Fruit fly (Drosophila melanogaster) Kc167 (cell line): ENCODE results near the gene CG31431.

Source experiments
- Myc ChIP-seq: fragments of >200 bp; optimal IDR thresholded peaks from 2 replicates; lab custom pipeline; 2017; ENCODE audit warnings: missing external identifiers
- Sin3A ChIP-seq: fragments of >200 bp; optimal IDR thresholded peaks from 2 replicates; lab custom pipeline; 2018; ENCODE audit warnings: missing external identifiers
- h ChIP-seq: fragments of >200 bp; optimal IDR thresholded peaks from 3 replicates; lab custom pipeline; 2018; ENCODE audit warnings: missing external identifiers
- insv ChIP-seq: fragments of >200 bp; optimal IDR thresholded peaks from 3 replicates; lab custom pipeline; 2018; ENCODE audit warnings: missing external identifiers
- psq ChIP-seq: fragments of >200 bp; optimal IDR thresholded peaks from 2 replicates; lab custom pipeline; 2017; ENCODE audit warnings: missing external identifiers
- ttk ChIP-seq: sonication (Bioruptor generic); optimal IDR thresholded peaks from 2 replicates; lab custom pipeline; 2017; ENCODE audit warnings: missing external identifiers

The CG31431 gene

dm6 chr3R:21859509-21859908, 11.0 kb upstream of the CG31431 start:
- TF ChIP-seq Myc (lab: Kevin White, UChicago) (no peak), h (lab: Kevin White, UChicago) (no peak), Sin3A (lab: Kevin White, UChicago) (no peak), insv (lab: Kevin White, UChicago) (no peak)

dm6 chr3R:21862137-21862850, 8.2 kb upstream of the CG31431 start:
- TF ChIP-seq Myc (lab: Kevin White, UChicago) (no peak), psq (lab: Kevin White, UChicago) (no peak), Sin3A (lab: Kevin White, UChicago) (no peak), h (lab: Kevin White, UChicago) (no peak), ttk (lab: Kevin White, UChicago) (no peak), insv (lab: Kevin White, UChicago) (no peak)

- TF ChIP-seq Sin3A (lab: Kevin White, UChicago) (no peak), Myc (lab: Kevin White, UChicago) (no peak), ttk (lab: Kevin White, UChicago) (no peak), psq (lab: Kevin White, UChicago) (no peak), insv (lab: Kevin White, UChicago) (no peak), h (lab: Kevin White, UChicago) (no peak)
These were observed 7.6 kb upstream of the CG31431 start for dm6 chr3R:21862868-21863267.

dm6 chr3R:21863817-21864384, 6.6 kb upstream of the CG31431 start:
- TF ChIP-seq psq (lab: Kevin White, UChicago) = no peak
- no peak for TF ChIP-seq ttk (lab: Kevin White, UChicago)
- no peak for TF ChIP-seq Sin3A (lab: Kevin White, UChicago)
- TF ChIP-seq insv (lab: Kevin White, UChicago) = no peak
- no peak for TF ChIP-seq h (lab: Kevin White, UChicago)
- no peak for TF ChIP-seq Myc (lab: Kevin White, UChicago)

- no peak for TF ChIP-seq h (lab: Kevin White, UChicago)
- TF ChIP-seq ttk (lab: Kevin White, UChicago) = no peak
- TF ChIP-seq psq (lab: Kevin White, UChicago) = no peak
- no peak for TF ChIP-seq Sin3A (lab: Kevin White, UChicago)
- TF ChIP-seq Myc (lab: Kevin White, UChicago) = no peak
- TF ChIP-seq insv (lab: Kevin White, UChicago) = no peak
These were observed 6.0 kb upstream of the CG31431 start for dm6 chr3R:21864484-21864883.

dm6 chr3R:21864992-21865391, 5.5 kb upstream of the CG31431 start, which contains the start of gene lsn:
lsn (plus strand) TSS chr3R:21865168.
- TF ChIP-seq h (lab: Kevin White, UChicago) = no peak
- TF ChIP-seq ttk (lab: Kevin White, UChicago) = no peak
- no peak for TF ChIP-seq Sin3A (lab: Kevin White, UChicago)
- no peak for TF ChIP-seq insv (lab: Kevin White, UChicago)
- no peak for TF ChIP-seq Myc (lab: Kevin White, UChicago)
- no peak for TF ChIP-seq psq (lab: Kevin White, UChicago)

- no peak for TF ChIP-seq ttk (lab: Kevin White, UChicago)
- no peak for TF ChIP-seq h (lab: Kevin White, UChicago)
- TF ChIP-seq Myc (lab: Kevin White, UChicago) = no peak
- no peak for TF ChIP-seq psq (lab: Kevin White, UChicago)
- no peak for TF ChIP-seq insv (lab: Kevin White, UChicago)
- no peak for TF ChIP-seq Sin3A (lab: Kevin White, UChicago)
These were observed 2.7 kb upstream of the CG31431 start, which contains the start of the genes CG6569 and Cby for dm6 chr3R:21867819-21868218. CG6569 (minus strand) TSS chr3R:21867919. Cby (plus strand) TSS chr3R:21868003.

dm6 chr3R:21869464-21870100, 899 bp upstream of the CG31431 start, which contains the start of gene CG31174:
CG31174 (minus strand) TSS chr3R:21869514.
- TF ChIP-seq psq (lab: Kevin White, UChicago) (no peak), Myc (lab: Kevin White, UChicago) (no peak)

dm6 chr3R:21871348-21871940, 963 bp downstream of the CG31431 start:
- TF ChIP-seq insv (lab: Kevin White, UChicago) (no peak), Sin3A (lab: Kevin White, UChicago) (no peak), psq (lab: Kevin White, UChicago) (no peak), Myc (lab: Kevin White, UChicago) (no peak), h (lab: Kevin White, UChicago) (no peak), ttk (lab: Kevin White, UChicago) (no peak)

dm6 chr3R:21873439-21873838, 3.0 kb downstream of the CG31431 start, which contains the start of gene CG31178:
CG31178 (plus strand) TSS chr3R:21873739.
- TF ChIP-seq ttk (lab: Kevin White, UChicago) (no peak), psq (lab: Kevin White, UChicago) (no peak)

dm6 chr3R:21874982-21875466, 4.5 kb downstream of the CG31431 start, which contains the start of gene CG6656:
CG6656 (plus strand) TSS chr3R:21875293.
- TF ChIP-seq Myc (lab: Kevin White, UChicago) (no peak), insv (lab: Kevin White, UChicago) (no peak), h (lab: Kevin White, UChicago) (no peak), psq (lab: Kevin White, UChicago) (no peak), Sin3A (lab: Kevin White, UChicago) (no peak), ttk (lab: Kevin White, UChicago) (no peak)
